Worm (Caenorhabditis elegans): ENCODE data around the gene glb-6.

DNA sequence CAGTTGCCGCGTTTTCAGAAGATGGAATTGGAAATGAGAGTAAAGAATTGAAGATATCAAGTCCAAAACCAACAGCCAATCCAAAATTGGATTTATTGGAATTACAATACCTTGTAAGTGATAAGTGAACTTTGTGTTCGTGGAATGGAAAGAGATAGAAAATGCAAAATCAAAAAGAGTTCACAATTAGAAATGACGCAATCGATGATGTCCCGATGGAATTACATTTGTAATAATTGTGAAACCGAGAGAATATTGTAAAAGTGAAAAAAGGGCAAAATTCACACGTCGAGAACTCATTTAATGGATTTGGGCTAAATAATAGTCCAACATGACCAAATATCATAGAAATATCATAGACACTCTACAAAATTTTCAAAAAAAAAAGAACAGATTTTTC lies 45.1 kb downstream of the glb-6 start:
- TF ChIP-seq ceh-2 (tag; optimal IDR thresholded peaks at IDR 0.05), result no peak
- TF ChIP-seq tbx-2 (tag; optimal IDR thresholded peaks at IDR 0.05), result no peak
- TF ChIP-seq fkh-10 (GFP tag; optimal IDR thresholded peaks at IDR 0.05), result no peak
- no peak for TF ChIP-seq gmeb-2 (tag; optimal IDR thresholded peaks at IDR 0.05)
- TF ChIP-seq hlh-30 (tag; optimal IDR thresholded peaks at IDR 0.05; ENCODE audit: insufficient read depth), result no peak
- TF ChIP-seq lin-11 (tag; optimal IDR thresholded peaks at IDR 0.05), result no peak
- TF ChIP-seq K02D7.2 (tag; optimal IDR thresholded peaks at IDR 0.05), result no peak
- TF ChIP-seq syd-9 (tag; optimal IDR thresholded peaks at IDR 0.05), result no peak
- no peak for TF ChIP-seq unc-86 (tag; optimal IDR thresholded peaks at IDR 0.05)
- TF ChIP-seq odd-2 (tag; optimal IDR thresholded peaks at IDR 0.05), result no peak
- no peak for TF ChIP-seq ahr-1 (tag; optimal IDR thresholded peaks at IDR 0.05)
- no peak for TF ChIP-seq ama-1 (optimal IDR thresholded peaks at IDR 0.05)
- no peak for TF ChIP-seq dve-1 (tag; optimal IDR thresholded peaks at IDR 0.05)
